Worm (Caenorhabditis elegans): Measurements from ENCODE around the gene str-198.

The str-198 gene

ce11 chrV:16023051-16023450 is 24.6 kb upstream of the str-198 start, which contains the start of gene cwc-15:
Gene cwc-15, plus strand, starts transcription at chrV:16023351.
- no peak for TF ChIP-seq ama-1 (optimal IDR thresholded peaks at IDR 0.05)
- TF ChIP-seq F10B5.3 (tag; optimal IDR thresholded peaks at IDR 0.05), result no peak
- TF ChIP-seq mxl-2 (GFP tag; conservative IDR thresholded peaks at IDR 0.05), result no peak
- no peak for TF ChIP-seq Y5F2A.4 (GFP tag; optimal IDR thresholded peaks at IDR 0.05)
- TF ChIP-seq set-16 (GFP tag; IDR thresholded peaks at IDR 0.05), result no peak
- no peak for TF ChIP-seq cey-2 (tag; optimal IDR thresholded peaks at IDR 0.05; ENCODE audit: borderline replicate concordance, insufficient read depth)
- no peak for TF ChIP-seq T20F7.1 (GFP tag; optimal IDR thresholded peaks at IDR 0.05)
- no peak for TF ChIP-seq nhr-42 (GFP tag; IDR thresholded peaks at IDR 0.05)
- no peak for TF ChIP-seq madf-9 (GFP tag; conservative IDR thresholded peaks at IDR 0.05)
- TF ChIP-seq lin-1 (GFP tag; IDR thresholded peaks at IDR 0.05), result no peak
- no peak for TF ChIP-seq egl-27 (tag; optimal IDR thresholded peaks at IDR 0.05)
- no peak for TF ChIP-seq lin-15B (tag; optimal IDR thresholded peaks at IDR 0.05)
- TF ChIP-seq D1046.2 (GFP tag; IDR thresholded peaks at IDR 0.05), result no peak
- TF ChIP-seq Y105C5A.15 (GFP tag; IDR thresholded peaks at IDR 0.05), result no peak
- no peak for TF ChIP-seq hmg-1.1 (GFP tag; IDR thresholded peaks at IDR 0.05)
- TF ChIP-seq unc-62 (GFP tag; optimal IDR thresholded peaks at IDR 0.05 in 1 of 2), result no peak
- no peak for TF ChIP-seq unc-62 (tag; optimal IDR thresholded peaks at IDR 0.05)

- TF ChIP-seq nhr-111 (GFP tag; optimal IDR thresholded peaks at IDR 0.05), result no peak
- peak; percentile 51 for TF ChIP-seq set-16 (GFP tag; IDR thresholded peaks at IDR 0.05)
Observed at ce11 chrV:16023559-16023958, 24.0 kb upstream of the str-198 start.

- TF ChIP-seq daf-19 (GFP tag; conservative IDR thresholded peaks at IDR 0.05) (0 out of 2 replicates have a peak, but pooled peaks have one; percentile 13), dpl-1 (GFP tag; optimal IDR thresholded peaks at IDR 0.05) (peak; percentile 8), F49E8.2 (tag; optimal IDR thresholded peaks at IDR 0.05; ENCODE audit: borderline replicate concordance) (peak; percentile 36), arid-1 (GFP tag; conservative IDR thresholded peaks at IDR 0.05) (0 out of 2 replicates have a peak, but pooled peaks have one; percentile 33), nhr-41 (GFP tag; IDR thresholded peaks at IDR 0.05) (no peak)
Observed at ce11 chrV:16024300-16024699, 23.3 kb upstream of the str-198 start, which contains the start of gene T10C6.6. Gene T10C6.6, plus strand, starts transcription at chrV:16024326.

- TF ChIP-seq set-16 (GFP tag; IDR thresholded peaks at IDR 0.05) (peak; percentile 67), zip-2 (tag; optimal IDR thresholded peaks at IDR 0.05) (no peak), pha-4 (GFP tag; IDR thresholded peaks at IDR 0.05) (no peak), pha-4 (tag; optimal IDR thresholded peaks at IDR 0.05) (no peak), lin-13 (GFP tag; optimal IDR thresholded peaks at IDR 0.05) (no peak), fos-1 (tag; optimal IDR thresholded peaks at IDR 0.05) (no peak), mdt-29 (GFP tag; IDR thresholded peaks at IDR 0.05) (no peak)
Observed at ce11 chrV:16024917-16025316, 22.7 kb upstream of the str-198 start.

- TF ChIP-seq daf-12 (tag; optimal IDR thresholded peaks at IDR 0.05) (no peak), T26A8.4 (GFP tag; IDR thresholded peaks at IDR 0.05) (no peak)
Observed at ce11 chrV:16029237-16029636, 18.4 kb upstream of the str-198 start.

ce11 chrV:16031571-16031970 is 16.0 kb upstream of the str-198 start, which contains the start of gene T10C6.7:
Gene T10C6.7, minus strand, starts transcription at chrV:16031713.
- no peak for TF ChIP-seq F44E2.7 (GFP tag; IDR thresholded peaks at IDR 0.05)
- TF ChIP-seq set-16 (GFP tag; IDR thresholded peaks at IDR 0.05), result no peak
- no peak for TF ChIP-seq duxl-1 (tag; optimal IDR thresholded peaks at IDR 0.05; ENCODE audit: poor library complexity)
- TF ChIP-seq ceh-62 (tag; optimal IDR thresholded peaks at IDR 0.05), result no peak
- no peak for TF ChIP-seq mes-2 (tag; optimal IDR thresholded peaks at IDR 0.05; ENCODE audit: poor library complexity, severe bottlenecking)
- TF ChIP-seq F10B5.3 (tag; optimal IDR thresholded peaks at IDR 0.05), result no peak
- TF ChIP-seq nhr-76 (tag; optimal IDR thresholded peaks at IDR 0.05), result no peak
- no peak for TF ChIP-seq lin-29 (GFP tag; IDR thresholded peaks at IDR 0.05)
- no peak for TF ChIP-seq T20F7.1 (GFP tag; optimal IDR thresholded peaks at IDR 0.05)
- TF ChIP-seq R02D3.7 (tag; optimal IDR thresholded peaks at IDR 0.05), result no peak
- TF ChIP-seq dmd-8 (GFP tag; IDR thresholded peaks at IDR 0.05), result no peak
- no peak for TF ChIP-seq nhr-10 (tag; optimal IDR thresholded peaks at IDR 0.05)
- TF ChIP-seq Y5F2A.4 (GFP tag; optimal IDR thresholded peaks at IDR 0.05), result no peak
- TF ChIP-seq snpc-1.2 (GFP tag; IDR thresholded peaks at IDR 0.05), result no peak
- no peak for TF ChIP-seq hif-1 (tag; optimal IDR thresholded peaks at IDR 0.05)
- no peak for TF ChIP-seq zag-1 (tag; optimal IDR thresholded peaks at IDR 0.05)
- TF ChIP-seq nhr-25 (tag; optimal IDR thresholded peaks at IDR 0.05; ENCODE audit: borderline replicate concordance, insufficient read depth), result no peak

Measured in whole organism, L4 larva.